Fruit fly (Drosophila melanogaster): ENCODE data around the gene OdsH.

OdsH gene

dm6 chrX:17790710-17791109 lies at the start of gene OdsH:
Gene OdsH, plus strand, starts transcription at chrX:17791010.
- no peak for TF ChIP-seq Dll (optimal IDR thresholded peaks at IDR 0.05)
- TF ChIP-seq CG8478 (optimal IDR thresholded peaks at IDR 0.05) = no peak
- TF ChIP-seq pan (optimal IDR thresholded peaks at IDR 0.05) = no peak
- no peak for TF ChIP-seq usp (GFP tag; optimal IDR thresholded peaks at IDR 0.05)
- no peak for TF ChIP-seq EcR (GFP tag; optimal IDR thresholded peaks at IDR 0.05)
- no peak for TF ChIP-seq psq (optimal IDR thresholded peaks at IDR 0.05)

dm6 chrX:17741019-17741863 lies 49.6 kb upstream of the OdsH start:
- TF ChIP-seq EcR (GFP tag; optimal IDR thresholded peaks at IDR 0.05) (no peak), psq (optimal IDR thresholded peaks at IDR 0.05) (no peak), Dll (optimal IDR thresholded peaks at IDR 0.05) (no peak), CG8478 (optimal IDR thresholded peaks at IDR 0.05) (no peak), pan (optimal IDR thresholded peaks at IDR 0.05) (no peak), usp (GFP tag; optimal IDR thresholded peaks at IDR 0.05) (no peak)

dm6 chrX:17741864-17742297 lies 48.9 kb upstream of the OdsH start:
- TF ChIP-seq pan (optimal IDR thresholded peaks at IDR 0.05) (no peak), Dll (optimal IDR thresholded peaks at IDR 0.05) (no peak), usp (GFP tag; optimal IDR thresholded peaks at IDR 0.05) (no peak), CG8478 (optimal IDR thresholded peaks at IDR 0.05) (no peak), EcR (GFP tag; optimal IDR thresholded peaks at IDR 0.05) (no peak), psq (optimal IDR thresholded peaks at IDR 0.05) (no peak)

dm6 chrX:17742592-17743364 lies 48.0 kb upstream of the OdsH start:
- no peak for TF ChIP-seq usp (GFP tag; optimal IDR thresholded peaks at IDR 0.05)
- no peak for TF ChIP-seq CG8478 (optimal IDR thresholded peaks at IDR 0.05)
- TF ChIP-seq EcR (GFP tag; optimal IDR thresholded peaks at IDR 0.05) = no peak
- TF ChIP-seq Dll (optimal IDR thresholded peaks at IDR 0.05) = no peak

- TF ChIP-seq psq (optimal IDR thresholded peaks at IDR 0.05) (no peak), EcR (GFP tag; optimal IDR thresholded peaks at IDR 0.05) (no peak), CG8478 (optimal IDR thresholded peaks at IDR 0.05) (no peak), pan (optimal IDR thresholded peaks at IDR 0.05) (no peak), usp (GFP tag; optimal IDR thresholded peaks at IDR 0.05) (no peak), Dll (optimal IDR thresholded peaks at IDR 0.05) (no peak)
These were observed 47.2 kb upstream of the OdsH start for dm6 chrX:17743598-17743997.

- TF ChIP-seq psq (optimal IDR thresholded peaks at IDR 0.05) (no peak), Dll (optimal IDR thresholded peaks at IDR 0.05) (no peak), EcR (GFP tag; optimal IDR thresholded peaks at IDR 0.05) (no peak), usp (GFP tag; optimal IDR thresholded peaks at IDR 0.05) (no peak), CG8478 (optimal IDR thresholded peaks at IDR 0.05) (no peak), pan (optimal IDR thresholded peaks at IDR 0.05) (no peak)
These were observed 44.9 kb upstream of the OdsH start for dm6 chrX:17745705-17746416.

dm6 chrX:17751658-17752057 lies 39.2 kb upstream of the OdsH start:
- TF ChIP-seq Dll (optimal IDR thresholded peaks at IDR 0.05) = no peak
- TF ChIP-seq EcR (GFP tag; optimal IDR thresholded peaks at IDR 0.05) = no peak
- TF ChIP-seq psq (optimal IDR thresholded peaks at IDR 0.05) = no peak
- TF ChIP-seq pan (optimal IDR thresholded peaks at IDR 0.05) = no peak
- no peak for TF ChIP-seq CG8478 (optimal IDR thresholded peaks at IDR 0.05)
- no peak for TF ChIP-seq usp (GFP tag; optimal IDR thresholded peaks at IDR 0.05)

- TF ChIP-seq pan (optimal IDR thresholded peaks at IDR 0.05) (no peak), psq (optimal IDR thresholded peaks at IDR 0.05) (no peak), usp (GFP tag; optimal IDR thresholded peaks at IDR 0.05) (no peak), CG8478 (optimal IDR thresholded peaks at IDR 0.05) (no peak), Dll (optimal IDR thresholded peaks at IDR 0.05) (no peak), EcR (GFP tag; optimal IDR thresholded peaks at IDR 0.05) (no peak)
These were observed 35.7 kb upstream of the OdsH start for dm6 chrX:17755158-17755557.

dm6 chrX:17756845-17757244 lies 34.0 kb upstream of the OdsH start:
- no peak for TF ChIP-seq pan (optimal IDR thresholded peaks at IDR 0.05)
- TF ChIP-seq Dll (optimal IDR thresholded peaks at IDR 0.05) = no peak
- TF ChIP-seq usp (GFP tag; optimal IDR thresholded peaks at IDR 0.05) = no peak
- TF ChIP-seq EcR (GFP tag; optimal IDR thresholded peaks at IDR 0.05) = no peak
- no peak for TF ChIP-seq CG8478 (optimal IDR thresholded peaks at IDR 0.05)

dm6 chrX:17760522-17760921 lies 30.3 kb upstream of the OdsH start:
- no peak for TF ChIP-seq Dll (optimal IDR thresholded peaks at IDR 0.05)
- no peak for TF ChIP-seq EcR (GFP tag; optimal IDR thresholded peaks at IDR 0.05)
- no peak for TF ChIP-seq usp (GFP tag; optimal IDR thresholded peaks at IDR 0.05)
- TF ChIP-seq pan (optimal IDR thresholded peaks at IDR 0.05) = no peak
- no peak for TF ChIP-seq CG8478 (optimal IDR thresholded peaks at IDR 0.05)
- no peak for TF ChIP-seq psq (optimal IDR thresholded peaks at IDR 0.05)

- TF ChIP-seq Dll (optimal IDR thresholded peaks at IDR 0.05) = no peak
- no peak for TF ChIP-seq pan (optimal IDR thresholded peaks at IDR 0.05)
- no peak for TF ChIP-seq EcR (GFP tag; optimal IDR thresholded peaks at IDR 0.05)
- TF ChIP-seq psq (optimal IDR thresholded peaks at IDR 0.05) = no peak
- no peak for TF ChIP-seq CG8478 (optimal IDR thresholded peaks at IDR 0.05)
- TF ChIP-seq usp (GFP tag; optimal IDR thresholded peaks at IDR 0.05) = no peak
These were observed 28.5 kb upstream of the OdsH start for dm6 chrX:17762270-17762669.
